Fruit fly (Drosophila melanogaster): Measurements from ENCODE around the gene Traf4.

Traf4 gene

dm6 chr2L:4422154-4422553 is 60.4 kb downstream of the Traf4 start:
- TF ChIP-seq Crg-1 (GFP tag; optimal IDR thresholded peaks at IDR 0.05) (no peak), CG7045 (GFP tag; optimal IDR thresholded peaks at IDR 0.05) (no peak), CG5204 (GFP tag; optimal IDR thresholded peaks at IDR 0.05) (no peak), pad (GFP tag; optimal IDR thresholded peaks at IDR 0.05) (no peak), toe (GFP tag; optimal IDR thresholded peaks at IDR 0.05) (no peak), kay (GFP tag; ENCODE audit: borderline replicate concordance) (no peak), ovo (GFP tag; optimal IDR thresholded peaks at IDR 0.05) (no peak), CG12768 (GFP tag; optimal IDR thresholded peaks at IDR 0.05) (no peak), CG11617 (GFP tag; optimal IDR thresholded peaks at IDR 0.05) (no peak), Hr96 (GFP tag; optimal IDR thresholded peaks at IDR 0.05) (no peak), tj (GFP tag; optimal IDR thresholded peaks at IDR 0.05) (no peak)

Measured in whole organism, adult.